Fruit fly (Drosophila melanogaster) whole organism, embryonic: ENCODE results near the gene CG5966.

Source experiments
- Aef1 ChIP-seq: fragments of 200-800 bp; sonication (Bioruptor generic); IDR thresholded peaks from 3 replicates; pipeline ENCODE4 v1.3.6; 2022; ENCODE audit warnings: missing biosample characterization, missing genetic modification characterization
- CG10321 ChIP-seq: fragments of 200-800 bp; sonication (Bioruptor generic); IDR thresholded peaks from 2 replicates; pipeline ENCODE4 v1.3.6; 2022; ENCODE audit warnings: missing biosample characterization, missing genetic modification characterization
- CG10565 ChIP-seq: fragments of 200-800 bp; sonication (Bioruptor generic); optimal IDR thresholded peaks from 3 replicates; lab custom pipeline; 2016; ENCODE audit warnings: missing biosample characterization, mild to moderate bottlenecking, missing genetic modification characterization
- CG10654 ChIP-seq: fragments of 200-800 bp; sonication (Bioruptor generic); optimal IDR thresholded peaks from 2 replicates; lab custom pipeline; 2016; ENCODE audit warnings: missing biosample characterization, missing genetic modification characterization
- CG10979 ChIP-seq: fragments of 200-800 bp; sonication (Bioruptor generic); optimal IDR thresholded peaks from 2 replicates; lab custom pipeline; 2018; ENCODE audit warnings: missing biosample characterization, mild to moderate bottlenecking, missing genetic modification characterization, moderate library complexity
- CG12104 ChIP-seq: fragments of 200-800 bp; sonication (Bioruptor generic); optimal IDR thresholded peaks from 3 replicates; lab custom pipeline; 2016; ENCODE audit warnings: missing biosample characterization, missing genetic modification characterization
- CG13287 ChIP-seq: fragments of 200-800 bp; sonication (Bioruptor generic); IDR thresholded peaks from 2 replicates; pipeline ENCODE4 v1.3.6; 2022; ENCODE audit warnings: missing biosample characterization, missing genetic modification characterization; ENCODE audit not compliant: partially characterized antibody
- CG15269 ChIP-seq: fragments of 200-800 bp; sonication (Bioruptor generic); optimal IDR thresholded peaks from 2 replicates; lab custom pipeline; 2018; ENCODE audit warnings: missing biosample characterization, mild to moderate bottlenecking, missing genetic modification characterization, moderate library complexity
- CG1603 ChIP-seq: fragments of 200-800 bp; sonication (Bioruptor generic); optimal IDR thresholded peaks from 2 replicates; lab custom pipeline; 2019; ENCODE audit warnings: missing biosample characterization, mild to moderate bottlenecking, missing genetic modification characterization, moderate library complexity
- CG16779 ChIP-seq: fragments of 200-800 bp; sonication (Bioruptor generic); IDR thresholded peaks from 2 replicates; pipeline ENCODE4 v1.3.6; 2022; ENCODE audit warnings: missing biosample characterization, missing genetic modification characterization
- CG17361 ChIP-seq: fragments of 200-800 bp; sonication (Bioruptor generic); IDR thresholded peaks from 3 replicates; pipeline ENCODE4 v1.3.6; 2022; ENCODE audit warnings: missing biosample characterization, missing genetic modification characterization
- CG18262 ChIP-seq: fragments of 200-800 bp; optimal IDR thresholded peaks from 3 replicates; lab custom pipeline; 2019; ENCODE audit warnings: missing biosample characterization, mild to moderate bottlenecking, missing genetic modification characterization, moderate library complexity
- CG2712 ChIP-seq: fragments of 200-800 bp; optimal IDR thresholded peaks from 3 replicates; lab custom pipeline; 2019; ENCODE audit warnings: missing biosample characterization, mild to moderate bottlenecking, missing genetic modification characterization, moderate library complexity
- CG3995 ChIP-seq: fragments of 200-800 bp; sonication (Bioruptor generic); optimal IDR thresholded peaks from 3 replicates; lab custom pipeline; 2016; ENCODE audit warnings: missing biosample characterization, missing genetic modification characterization
- CG4328 ChIP-seq: fragments of 200-800 bp; sonication (Bioruptor generic); optimal IDR thresholded peaks from 3 replicates; lab custom pipeline; 2017; ENCODE audit warnings: missing biosample characterization, missing genetic modification reagents, missing genetic modification characterization
- CG7786 ChIP-seq: fragments of 200-800 bp; sonication (Bioruptor generic); optimal IDR thresholded peaks from 2 replicates; lab custom pipeline; 2016; ENCODE audit warnings: missing biosample characterization, missing genetic modification characterization
- Dll ChIP-seq: fragments of 200-800 bp; sonication (Bioruptor generic); IDR thresholded peaks from 4 replicates; pipeline ENCODE4 v1.3.6; 2022; ENCODE audit warnings: missing biosample characterization, missing genetic modification characterization; ENCODE audit not compliant: partially characterized antibody
- Drgx ChIP-seq: fragments of 200-800 bp; sonication (Bioruptor generic); IDR thresholded peaks from 2 replicates; pipeline ENCODE4 v1.3.6; 2022; ENCODE audit warnings: missing biosample characterization, missing genetic modification characterization
- HHEX ChIP-seq: fragments of 200-800 bp; sonication (Bioruptor generic); optimal IDR thresholded peaks from 3 replicates; lab custom pipeline; 2017; ENCODE audit warnings: missing biosample characterization, mild to moderate bottlenecking, missing genetic modification characterization, missing genetic modification reagents
- Med ChIP-seq: fragments of 200-800 bp; sonication (Bioruptor generic); peaks from one replicate; lab custom pipeline; 2016; ENCODE audit warnings: missing biosample characterization, missing genetic modification characterization, mild to moderate bottlenecking, inconsistent platforms, moderate library complexity
- Xrp1 ChIP-seq: fragments of 200-800 bp; sonication (Bioruptor generic); IDR thresholded peaks from 2 replicates; pipeline ENCODE4 v1.3.6; 2022; ENCODE audit warnings: missing biosample characterization, missing genetic modification characterization
- ap ChIP-seq: fragments of 200-800 bp; sonication (Bioruptor generic); IDR thresholded peaks from 2 replicates; pipeline ENCODE4 v1.3.6; 2022; ENCODE audit warnings: missing biosample characterization, missing genetic modification characterization
- bsh ChIP-seq, 2 experiments: fragments of 200-800 bp; sonication (Bioruptor generic); optimal IDR thresholded peaks; 2 replicates each; lab custom pipeline; 2017 to 2018; ENCODE audit warnings: mild to moderate bottlenecking in 2 of 2, missing biosample characterization in 2 of 2, missing genetic modification characterization in 2 of 2, moderate library complexity in 1 of 2
- corto ChIP-seq: fragments of 200-800 bp; sonication (Bioruptor generic); optimal IDR thresholded peaks from 2 replicates; lab custom pipeline; 2016; ENCODE audit warnings: missing biosample characterization, mild to moderate bottlenecking, missing genetic modification characterization, moderate library complexity
- crol ChIP-seq: fragments of 200-800 bp; sonication (Bioruptor generic); IDR thresholded peaks from 2 replicates; pipeline ENCODE4 v1.3.6; 2022; ENCODE audit warnings: missing biosample characterization, missing genetic modification characterization
- cwo ChIP-seq: fragments of 200-800 bp; sonication (Bioruptor generic); optimal IDR thresholded peaks from 3 replicates; lab custom pipeline; 2017; ENCODE audit warnings: missing biosample characterization, missing genetic modification characterization, mild to moderate bottlenecking, moderate library complexity, missing genetic modification reagents
- danr ChIP-seq: fragments of 200-800 bp; sonication (Bioruptor generic); IDR thresholded peaks from 2 replicates; pipeline ENCODE4 v1.3.6; 2022; ENCODE audit warnings: missing biosample characterization, missing genetic modification characterization
- dimm ChIP-seq: fragments of 200-800 bp; sonication (Bioruptor generic); IDR thresholded peaks from 2 replicates; pipeline ENCODE4 v1.3.6; 2022; ENCODE audit warnings: missing biosample characterization, missing genetic modification characterization
- dmrt11E ChIP-seq: fragments of 200-800 bp; sonication (Bioruptor generic); optimal IDR thresholded peaks from 3 replicates; lab custom pipeline; 2018; ENCODE audit warnings: missing biosample characterization, mild to moderate bottlenecking, missing genetic modification characterization, moderate library complexity
- gem ChIP-seq: fragments of 200-800 bp; sonication (Bioruptor generic); optimal IDR thresholded peaks from 2 replicates; lab custom pipeline; 2019; ENCODE audit warnings: missing biosample characterization, mild to moderate bottlenecking, missing genetic modification characterization, moderate library complexity
- lab ChIP-seq: fragments of 200-800 bp; sonication (Bioruptor generic); optimal IDR thresholded peaks from 3 replicates; lab custom pipeline; 2017; ENCODE audit warnings: missing biosample characterization, missing genetic modification characterization, mild to moderate bottlenecking, moderate library complexity, missing genetic modification reagents
- lbe ChIP-seq: fragments of 200-800 bp; sonication (Bioruptor generic); optimal IDR thresholded peaks from 2 replicates; lab custom pipeline; 2016; ENCODE audit warnings: missing biosample characterization, mild to moderate bottlenecking, missing genetic modification characterization
- lola ChIP-seq, 3 experiments: fragments of >200 bp in 2 of 3; fragments of 200-800 bp in 1 of 3; sonication (Bioruptor generic) in 1 of 3; optimal IDR thresholded peaks; 2 replicates each; lab custom pipeline; 2017 to 2019; ENCODE audit warnings: missing biosample characterization in 3 of 3, missing genetic modification characterization in 3 of 3, mild to moderate bottlenecking in 1 of 3, moderate library complexity in 1 of 3
- nom ChIP-seq: fragments of 200-800 bp; sonication (Bioruptor generic); optimal IDR thresholded peaks from 2 replicates; lab custom pipeline; 2017; ENCODE audit warnings: missing biosample characterization, missing genetic modification characterization, mild to moderate bottlenecking, moderate library complexity, missing genetic modification reagents
- oc ChIP-seq: fragments of 200-800 bp; sonication (Bioruptor generic); optimal IDR thresholded peaks from 2 replicates; lab custom pipeline; 2018; ENCODE audit warnings: missing biosample characterization, mild to moderate bottlenecking, missing genetic modification characterization, moderate library complexity
- phol ChIP-seq: fragments of 200-800 bp; sonication (Bioruptor generic); optimal IDR thresholded peaks from 3 replicates; lab custom pipeline; 2018; ENCODE audit warnings: missing biosample characterization, mild to moderate bottlenecking, missing genetic modification characterization, moderate library complexity
- prd ChIP-seq, 3 experiments: fragments of >200 bp in 2 of 3; fragments of 200-800 bp in 1 of 3; sonication (Bioruptor generic) in 1 of 3; optimal IDR thresholded peaks in 2 of 3; IDR thresholded peaks in 1 of 3; 2 replicates in 2 of 3; 3 replicates in 1 of 3; pipeline versions ENCODE4 v1.3.6 to Lab custom; 2017 to 2022; ENCODE audit warnings: missing biosample characterization in 1 of 3, missing genetic modification characterization in 1 of 3
- ranshi ChIP-seq: fragments of 200-800 bp; sonication (Bioruptor generic); IDR thresholded peaks from 2 replicates; pipeline ENCODE4 v1.3.6; 2022; ENCODE audit warnings: missing biosample characterization, missing genetic modification characterization
- row ChIP-seq: fragments of 200-800 bp; sonication (Bioruptor generic); IDR thresholded peaks from 3 replicates; pipeline ENCODE4 v1.3.6; 2022; ENCODE audit warnings: missing biosample characterization, missing genetic modification characterization
- sens ChIP-seq: fragments of 200-800 bp; sonication (Bioruptor generic); peaks from one replicate; lab custom pipeline; 2016; ENCODE audit warnings: missing biosample characterization, missing genetic modification characterization
- sisA ChIP-seq: fragments of 200-800 bp; sonication (Bioruptor generic); IDR thresholded peaks from 2 replicates; pipeline ENCODE4 v1.3.6; 2022; ENCODE audit warnings: missing biosample characterization, missing genetic modification characterization
- ssp ChIP-seq: fragments of 200-800 bp; sonication (Bioruptor generic); IDR thresholded peaks from 2 replicates; pipeline ENCODE4 v1.3.6; 2022; ENCODE audit warnings: missing biosample characterization, missing genetic modification characterization
- tup ChIP-seq: fragments of 200-800 bp; sonication (Bioruptor generic); optimal IDR thresholded peaks from 2 replicates; lab custom pipeline; 2016; ENCODE audit warnings: missing biosample characterization, mild to moderate bottlenecking, missing genetic modification characterization, moderate library complexity
- tx ChIP-seq: fragments of 200-800 bp; sonication (Bioruptor generic); optimal IDR thresholded peaks from 2 replicates; lab custom pipeline; 2016; ENCODE audit warnings: missing biosample characterization, missing genetic modification characterization
- zfh1 ChIP-seq: fragments of 200-800 bp; sonication (Bioruptor generic); IDR thresholded peaks from 3 replicates; pipeline ENCODE4 v1.3.6; 2022; ENCODE audit warnings: missing biosample characterization, missing genetic modification characterization
- zfh2 ChIP-seq: fragments of 200-800 bp; sonication (Bioruptor generic); optimal IDR thresholded peaks from 2 replicates; lab custom pipeline; 2016; ENCODE audit warnings: missing biosample characterization, missing genetic modification characterization

Gene CG5966

dm6 chrX:6020254-6020653 is 31.7 kb downstream of the CG5966 start:
- TF ChIP-seq CG13287 (GFP tag; lab: Robert Waterston, UW) (no peak), corto (GFP tag; lab: Kevin White, UChicago) (peak; percentile 42), CG16779 (GFP tag; lab: Robert Waterston, UW) (no peak), Drgx (0 out of 2 replicates have a peak, but pooled peaks have one; percentile 32), Aef1 (GFP tag; lab: Robert Waterston, UW) (no peak), ranshi (GFP tag; lab: Robert Waterston, UW) (no peak), CG10654 (no peak), CG1603 (tag; lab: Kevin White, UChicago) (peak; percentile 18), sens (GFP tag; lab: Kevin White, UChicago) (peak; percentile 31), CG12104 (no peak), Dll (GFP tag; lab: Robert Waterston, UW) (no peak), nom (GFP tag; lab: Kevin White, UChicago) (peak; percentile 45), dimm (no peak), cwo (GFP tag; lab: Kevin White, UChicago) (no peak), lbe (GFP tag; lab: Kevin White, UChicago) (peak; percentile 64)

dm6 chrX:6021414-6021813 is 32.8 kb downstream of the CG5966 start:
- TF ChIP-seq lbe (GFP tag; lab: Kevin White, UChicago) = peak; percentile 39
- no peak for TF ChIP-seq Med (GFP tag; lab: Kevin White, UChicago)
- no peak for TF ChIP-seq CG10654
- TF ChIP-seq tup (GFP tag; lab: Kevin White, UChicago) = no peak
- TF ChIP-seq zfh2 (GFP tag; lab: Kevin White, UChicago) = no peak
- TF ChIP-seq HHEX (GFP tag; lab: Kevin White, UChicago) = no peak
- no peak for TF ChIP-seq CG10321 (GFP tag; lab: Robert Waterston, UW)
- no peak for TF ChIP-seq CG3995 (GFP tag; lab: Kevin White, UChicago)

- peak; percentile 15 for TF ChIP-seq phol
- no peak for TF ChIP-seq CG4328 (GFP tag; lab: Kevin White, UChicago)
- TF ChIP-seq lola (GFP tag; optimal IDR thresholded peaks at IDR 0.05; lab: Kevin White, UChicago) = peak in 1 of 3 experiments; percentile 25
- 0 out of 2 replicates have a peak, but pooled peaks have one; percentile 5 for TF ChIP-seq ssp (GFP tag; lab: Robert Waterston, UW)
- TF ChIP-seq CG10979 (tag; lab: Kevin White, UChicago) = peak; percentile 23
- TF ChIP-seq sens (GFP tag; lab: Kevin White, UChicago) = peak; percentile 69
- TF ChIP-seq sisA (GFP tag; lab: Robert Waterston, UW) = no peak
- no peak for TF ChIP-seq tx (GFP tag; lab: Kevin White, UChicago)
- TF ChIP-seq prd (optimal IDR thresholded peaks at IDR 0.05; lab: Kevin White, UChicago) = no peak
- peak; percentile 54; the same call in 2 of the 3 replicates for TF ChIP-seq prd (GFP tag; IDR thresholded peaks at IDR 0.05; lab: Robert Waterston, UW)
- TF ChIP-seq crol (GFP tag; lab: Robert Waterston, UW) = no peak
- TF ChIP-seq CG17361 (GFP tag; lab: Robert Waterston, UW) = 0 out of 3 replicates have a peak, but pooled peaks have one; percentile 17
- 0 out of 3 replicates have a peak, but pooled peaks have one; percentile 26 for TF ChIP-seq zfh1 (GFP tag; lab: Robert Waterston, UW)
- TF ChIP-seq lab (GFP tag; lab: Kevin White, UChicago) = no peak
- TF ChIP-seq dmrt11E (tag; lab: Kevin White, UChicago) = peak; percentile 47
- peak in 1 of 2 experiments; percentile 2 for TF ChIP-seq bsh (GFP tag; optimal IDR thresholded peaks at IDR 0.05; lab: Kevin White, UChicago)
- TF ChIP-seq oc (tag; lab: Kevin White, UChicago) = no peak
- TF ChIP-seq CG10565 (GFP tag; lab: Kevin White, UChicago) = no peak
- peak; percentile 24 for TF ChIP-seq nom (GFP tag; lab: Kevin White, UChicago)
- TF ChIP-seq CG2712 (tag; lab: Kevin White, UChicago) = peak; percentile 11
- no peak for TF ChIP-seq danr (GFP tag; lab: Robert Waterston, UW)
- 0 out of 3 replicates have a peak, but pooled peaks have one; percentile 7 for TF ChIP-seq row
- TF ChIP-seq gem (tag; lab: Kevin White, UChicago) = peak; percentile 28
- TF ChIP-seq ap = no peak
- peak; percentile 26 for TF ChIP-seq CG18262 (tag; lab: Kevin White, UChicago)
- no peak for TF ChIP-seq CG15269
- no peak for TF ChIP-seq CG7786 (GFP tag; lab: Kevin White, UChicago)
- TF ChIP-seq Xrp1 (GFP tag; lab: Robert Waterston, UW) = peak; percentile 41; the same call in 1 of the 2 replicates
Measured at dm6 chrX:6022090-6022489, 33.5 kb downstream of the CG5966 start.
